Worm (Caenorhabditis elegans) whole organism, L3 larva: ENCODE data around the gene K02H11.9.

Experiments
- R02D3.7 ChIP-seq: fragments of 150-350 bp; optimal IDR thresholded peaks from 2 replicates; lab custom pipeline; 2014; ENCODE audit warnings: missing biosample characterization, missing genetic modification characterization
- aly-2 ChIP-seq: fragments of 150-350 bp; optimal IDR thresholded peaks from 2 replicates; lab custom pipeline; 2014; ENCODE audit warnings: missing biosample characterization, missing genetic modification characterization
- ceh-28 ChIP-seq: fragments of 150-350 bp; optimal IDR thresholded peaks from 2 replicates; lab custom pipeline; 2014; ENCODE audit warnings: missing biosample characterization, missing genetic modification reagents, missing genetic modification characterization
- ceh-82 ChIP-seq: fragments of 150-350 bp; optimal IDR thresholded peaks from 2 replicates; lab custom pipeline; 2014; ENCODE audit warnings: missing biosample characterization, missing genetic modification characterization
- ceh-9 ChIP-seq: sonication (generic microtip); optimal IDR thresholded peaks from 2 replicates; lab custom pipeline; 2018; ENCODE audit warnings: missing biosample characterization, missing genetic modification characterization
- daf-12 ChIP-seq: fragments of 150-350 bp; optimal IDR thresholded peaks from 2 replicates; lab custom pipeline; 2014; ENCODE audit warnings: missing biosample characterization, missing genetic modification reagents, missing genetic modification characterization
- egl-27 ChIP-seq: sonication (generic microtip); optimal IDR thresholded peaks from 4 replicates; lab custom pipeline; 2017; ENCODE audit warnings: missing biosample characterization, missing genetic modification reagents, missing genetic modification characterization
- egl-5 ChIP-seq: fragments of 150-350 bp; optimal IDR thresholded peaks from 2 replicates; lab custom pipeline; 2017; ENCODE audit warnings: missing biosample characterization, missing genetic modification reagents, missing genetic modification characterization, inconsistent platforms
- elt-1 ChIP-seq: fragments of 150-350 bp; optimal IDR thresholded peaks from 2 replicates; lab custom pipeline; 2014; ENCODE audit warnings: missing biosample characterization, missing genetic modification characterization
- eor-1 ChIP-seq, 2 experiments: fragments of 150-350 bp; optimal IDR thresholded peaks; 2 replicates each; lab custom pipeline; 2014 to 2018; ENCODE audit warnings: missing biosample characterization in 2 of 2, missing genetic modification characterization in 2 of 2
- fkh-10 ChIP-seq: sonication (generic microtip); optimal IDR thresholded peaks from 2 replicates; lab custom pipeline; 2017; ENCODE audit warnings: missing biosample characterization, missing genetic modification reagents, missing genetic modification characterization
- hmg-11 ChIP-seq: sonication (generic microtip); optimal IDR thresholded peaks from 2 replicates; lab custom pipeline; 2016; ENCODE audit warnings: missing genetic modification characterization, missing compliant biosample characterization
- jun-1 ChIP-seq: fragments of 150-350 bp; optimal IDR thresholded peaks from 2 replicates; lab custom pipeline; 2014; ENCODE audit warnings: missing biosample characterization, missing genetic modification reagents, missing genetic modification characterization
- lin-39 ChIP-seq: fragments of 150-350 bp; optimal IDR thresholded peaks from 2 replicates; lab custom pipeline; 2018; ENCODE audit warnings: missing biosample characterization, missing genetic modification reagents, missing genetic modification characterization
- lsy-12 ChIP-seq: sonication (generic microtip); optimal IDR thresholded peaks from 2 replicates; lab custom pipeline; 2016; ENCODE audit warnings: mild to moderate bottlenecking, missing genetic modification characterization, missing compliant biosample characterization
- mdl-1 ChIP-seq: fragments of 150-350 bp; optimal IDR thresholded peaks from 2 replicates; lab custom pipeline; 2014; ENCODE audit warnings: missing biosample characterization, missing genetic modification characterization
- mml-1 ChIP-seq: fragments of 150-350 bp; sonication (generic microtip); optimal IDR thresholded peaks from 3 replicates; lab custom pipeline; 2014; ENCODE audit warnings: missing biosample characterization, missing genetic modification characterization
- nfya-1 ChIP-seq: sonication (generic microtip); optimal IDR thresholded peaks from 2 replicates; lab custom pipeline; 2017; ENCODE audit warnings: missing genetic modification characterization, mild to moderate bottlenecking, missing compliant biosample characterization, antibody characterized with exemption, moderate library complexity; ENCODE audit not compliant: insufficient read depth
- nhr-12 ChIP-seq: fragments of 150-350 bp; optimal IDR thresholded peaks from 2 replicates; lab custom pipeline; 2014; ENCODE audit warnings: missing biosample characterization, missing genetic modification characterization
- nhr-23 ChIP-seq: fragments of 150-350 bp; optimal IDR thresholded peaks from 2 replicates; lab custom pipeline; 2014; ENCODE audit warnings: missing biosample characterization, missing genetic modification reagents, missing genetic modification characterization
- nhr-43 ChIP-seq: sonication (generic microtip); optimal IDR thresholded peaks from 2 replicates; lab custom pipeline; 2016; ENCODE audit warnings: mild to moderate bottlenecking, missing genetic modification characterization, missing compliant biosample characterization; ENCODE audit not compliant: poor library complexity, severe bottlenecking
- nhr-76 ChIP-seq: fragments of 150-350 bp; sonication (generic microtip); optimal IDR thresholded peaks from 5 replicates; lab custom pipeline; 2014; ENCODE audit warnings: missing biosample characterization, missing genetic modification characterization
- nhr-77 ChIP-seq: fragments of 150-350 bp; optimal IDR thresholded peaks from 2 replicates; lab custom pipeline; 2014; ENCODE audit warnings: missing biosample characterization, missing genetic modification characterization
- pqm-1 ChIP-seq: fragments of 150-350 bp; optimal IDR thresholded peaks from 2 replicates; lab custom pipeline; 2017; ENCODE audit warnings: missing biosample characterization, missing genetic modification characterization, inconsistent platforms
- skn-1 ChIP-seq: fragments of 150-350 bp; optimal IDR thresholded peaks from 2 replicates; lab custom pipeline; 2014; ENCODE audit warnings: missing biosample characterization, missing genetic modification characterization
- tbx-2 ChIP-seq: sonication (generic microtip); optimal IDR thresholded peaks from 2 replicates; lab custom pipeline; 2016; ENCODE audit warnings: mild to moderate bottlenecking, missing genetic modification characterization, missing compliant biosample characterization
- unc-39 ChIP-seq: sonication (generic microtip); optimal IDR thresholded peaks from 4 replicates; lab custom pipeline; 2017; ENCODE audit warnings: missing biosample characterization, missing genetic modification characterization
- unc-62 ChIP-seq: fragments of 150-350 bp; sonication (generic microtip); optimal IDR thresholded peaks from 4 replicates; lab custom pipeline; 2014; ENCODE audit warnings: missing biosample characterization, missing genetic modification reagents, missing genetic modification characterization
- zag-1 ChIP-seq: fragments of 150-350 bp; optimal IDR thresholded peaks from 2 replicates; lab custom pipeline; 2014; ENCODE audit warnings: missing biosample characterization, missing genetic modification characterization
- ztf-11 ChIP-seq: fragments of 150-350 bp; optimal IDR thresholded peaks from 2 replicates; lab custom pipeline; 2014; ENCODE audit warnings: missing biosample characterization, missing genetic modification characterization

Gene K02H11.9

ce11 chrV:1536979-1537378, at the start of gene K02H11.9:
Gene K02H11.9, minus strand, starts transcription at chrV:1537079.
- TF ChIP-seq lsy-12 (tag; lab: Kevin White, UChicago) (no peak), aly-2 (tag; lab: Kevin White, UChicago) (no peak)

ce11 chrV:1585411-1585810, 48.5 kb upstream of the K02H11.9 start, which contains the start of gene F16B4.7:
Gene F16B4.7, plus strand, starts transcription at chrV:1585711.
- TF ChIP-seq nhr-76 (tag; lab: Kevin White, UChicago) (no peak), R02D3.7 (tag; lab: Kevin White, UChicago) (no peak), zag-1 (tag; lab: Kevin White, UChicago) (no peak), unc-39 (tag; lab: Kevin White, UChicago) (no peak), eor-1 (tag; optimal IDR thresholded peaks at IDR 0.05; lab: Kevin White, UChicago) (no peak), aly-2 (tag; lab: Kevin White, UChicago) (no peak), hmg-11 (tag; lab: Kevin White, UChicago) (no peak), nfya-1 (tag; lab: Kevin White, UChicago) (no peak), egl-5 (tag; lab: Kevin White, UChicago) (no peak), nhr-77 (tag; lab: Kevin White, UChicago) (no peak), mml-1 (tag; lab: Kevin White, UChicago) (no peak), skn-1 (no peak), daf-12 (no peak)

ce11 chrV:1583242-1583641, 46.4 kb upstream of the K02H11.9 start:
- no peak for TF ChIP-seq mdl-1 (tag; lab: Kevin White, UChicago)
- no peak for TF ChIP-seq nhr-23 (tag; lab: Kevin White, UChicago)
- no peak for TF ChIP-seq R02D3.7 (tag; lab: Kevin White, UChicago)
- TF ChIP-seq unc-62 (GFP tag; lab: Kevin White, UChicago): no peak
- no peak for TF ChIP-seq ceh-28
- TF ChIP-seq nhr-43 (tag; lab: Kevin White, UChicago): no peak
- TF ChIP-seq unc-39 (tag; lab: Kevin White, UChicago): no peak
- TF ChIP-seq nhr-77 (tag; lab: Kevin White, UChicago): no peak
- no peak for TF ChIP-seq ceh-82 (tag; lab: Kevin White, UChicago)
- TF ChIP-seq fkh-10 (GFP tag; lab: Kevin White, UChicago): no peak

- TF ChIP-seq elt-1 (tag; lab: Kevin White, UChicago) (peak; percentile 4), nhr-43 (tag; lab: Kevin White, UChicago) (no peak)
Measured at ce11 chrV:1579790-1580189, 42.9 kb upstream of the K02H11.9 start.

ce11 chrV:1578572-1579230, 41.8 kb upstream of the K02H11.9 start:
- TF ChIP-seq elt-1 (tag; lab: Kevin White, UChicago): no peak
- no peak for TF ChIP-seq daf-12
- TF ChIP-seq pqm-1 (tag; lab: Kevin White, UChicago): no peak
- TF ChIP-seq R02D3.7 (tag; lab: Kevin White, UChicago): no peak
- TF ChIP-seq eor-1 (tag; optimal IDR thresholded peaks at IDR 0.05; lab: Kevin White, UChicago): no peak
- TF ChIP-seq egl-27 (tag; lab: Kevin White, UChicago): no peak
- no peak for TF ChIP-seq jun-1 (tag; lab: Kevin White, UChicago)
- TF ChIP-seq ztf-11 (tag; lab: Kevin White, UChicago): no peak
- TF ChIP-seq egl-5 (tag; lab: Kevin White, UChicago): no peak
- no peak for TF ChIP-seq lsy-12 (tag; lab: Kevin White, UChicago)
- no peak for TF ChIP-seq nhr-12 (tag; lab: Kevin White, UChicago)
- no peak for TF ChIP-seq lin-39 (tag; lab: Kevin White, UChicago)
- no peak for TF ChIP-seq tbx-2 (tag; lab: Kevin White, UChicago)
- no peak for TF ChIP-seq ceh-9 (tag; lab: Kevin White, UChicago)
- no peak for TF ChIP-seq mdl-1 (tag; lab: Kevin White, UChicago)
- TF ChIP-seq nhr-77 (tag; lab: Kevin White, UChicago): no peak
- TF ChIP-seq skn-1: no peak
